Fruit fly (Drosophila melanogaster) whole organism, prepupa: Measurements from ENCODE around the gene CG14042.

Experiments used
- Blimp-1 ChIP-seq: fragments of 200-800 bp; sonication (Bioruptor generic); optimal IDR thresholded peaks from 3 replicates; lab custom pipeline; 2017; ENCODE audit warnings: missing biosample characterization, missing genetic modification characterization, mild to moderate bottlenecking, moderate library complexity, missing genetic modification reagents
- CG10631 ChIP-seq: fragments of 200-800 bp; sonication (Bioruptor generic); optimal IDR thresholded peaks from 2 replicates; lab custom pipeline; 2016; ENCODE audit warnings: missing biosample characterization, missing genetic modification characterization
- CG11294 ChIP-seq: fragments of 200-800 bp; sonication (Bioruptor generic); IDR thresholded peaks from 2 replicates; pipeline ENCODE4 v1.3.6; 2022; ENCODE audit warnings: missing biosample characterization, missing genetic modification characterization
- CG11762 ChIP-seq: fragments of 200-800 bp; sonication (Bioruptor generic); optimal IDR thresholded peaks from 3 replicates; lab custom pipeline; 2016; ENCODE audit warnings: missing biosample characterization, missing genetic modification characterization; ENCODE audit not compliant: insufficient read depth
- CG1621 ChIP-seq: fragments of 200-800 bp; sonication (Bioruptor generic); optimal IDR thresholded peaks from 3 replicates; lab custom pipeline; 2018; ENCODE audit warnings: missing biosample characterization, mild to moderate bottlenecking, missing genetic modification characterization
- CG16779 ChIP-seq: fragments of 200-800 bp; sonication (Bioruptor generic); optimal IDR thresholded peaks from 3 replicates; lab custom pipeline; 2017; ENCODE audit warnings: missing biosample characterization, mild to moderate bottlenecking, missing genetic modification characterization
- CG3032 ChIP-seq: fragments of 200-800 bp; optimal IDR thresholded peaks from 2 replicates; lab custom pipeline; 2019; ENCODE audit warnings: missing biosample characterization, mild to moderate bottlenecking, missing genetic modification characterization, moderate library complexity
- CG32006 ChIP-seq: fragments of 200-800 bp; sonication (Bioruptor generic); optimal IDR thresholded peaks from 3 replicates; lab custom pipeline; 2017; ENCODE audit warnings: missing biosample characterization, mild to moderate bottlenecking, missing genetic modification characterization
- CG3919 ChIP-seq: fragments of 200-800 bp; sonication (Bioruptor generic); optimal IDR thresholded peaks from 3 replicates; lab custom pipeline; 2016; ENCODE audit warnings: missing biosample characterization, missing genetic modification characterization
- CG4318 ChIP-seq: fragments of 200-800 bp; sonication (Bioruptor generic); optimal IDR thresholded peaks from 3 replicates; lab custom pipeline; 2017; ENCODE audit warnings: missing biosample characterization, mild to moderate bottlenecking, missing genetic modification characterization
- CG6163 ChIP-seq: fragments of 200-800 bp; sonication (Bioruptor generic); IDR thresholded peaks from 3 replicates; pipeline ENCODE4 v1.3.6; 2022; ENCODE audit warnings: missing biosample characterization, missing genetic modification characterization
- CG7368 ChIP-seq: fragments of 200-800 bp; sonication (Bioruptor generic); optimal IDR thresholded peaks from 3 replicates; lab custom pipeline; 2016; ENCODE audit warnings: missing biosample characterization, missing genetic modification characterization
- CG8319 ChIP-seq: fragments of 200-800 bp; sonication (Bioruptor generic); optimal IDR thresholded peaks from 3 replicates; lab custom pipeline; 2016; ENCODE audit warnings: missing biosample characterization, missing genetic modification characterization
- CG8632 ChIP-seq: fragments of 200-800 bp; sonication (Bioruptor generic); optimal IDR thresholded peaks from 3 replicates; lab custom pipeline; 2016; ENCODE audit warnings: missing biosample characterization, missing genetic modification characterization
- CG9139 ChIP-seq: fragments of 200-800 bp; sonication (Bioruptor generic); optimal IDR thresholded peaks from 3 replicates; lab custom pipeline; 2017; ENCODE audit warnings: missing biosample characterization, mild to moderate bottlenecking, missing genetic modification characterization
- Eip75B ChIP-seq: fragments of 200-800 bp; sonication (Bioruptor generic); optimal IDR thresholded peaks from 3 replicates; lab custom pipeline; 2016; ENCODE audit warnings: missing biosample characterization, missing genetic modification characterization
- Eip78C ChIP-seq: fragments of 200-800 bp; sonication (Bioruptor generic); peaks from one replicate; lab custom pipeline; 2016; ENCODE audit warnings: missing biosample characterization, missing genetic modification characterization
- Ets96B ChIP-seq: fragments of 200-800 bp; optimal IDR thresholded peaks from 2 replicates; lab custom pipeline; 2019; ENCODE audit warnings: missing biosample characterization, mild to moderate bottlenecking, missing genetic modification characterization, moderate library complexity
- Hr38 ChIP-seq: sonication (Bioruptor generic); optimal IDR thresholded peaks from 2 replicates; lab custom pipeline; 2016; ENCODE audit warnings: missing biosample characterization, missing genetic modification characterization
- Hr39 ChIP-seq: fragments of 200-800 bp; sonication (Bioruptor generic); optimal IDR thresholded peaks from 2 replicates; lab custom pipeline; 2016; ENCODE audit warnings: missing biosample characterization, missing genetic modification characterization
- Hr4 ChIP-seq: fragments of 200-800 bp; sonication (Bioruptor generic); optimal IDR thresholded peaks from 3 replicates; lab custom pipeline; 2016; ENCODE audit warnings: missing biosample characterization, missing genetic modification characterization
- Met ChIP-seq: fragments of 200-800 bp; sonication (Bioruptor generic); optimal IDR thresholded peaks from 3 replicates; lab custom pipeline; 2016; ENCODE audit warnings: missing biosample characterization, missing genetic modification characterization
- OdsH ChIP-seq: fragments of 200-800 bp; sonication (Bioruptor generic); optimal IDR thresholded peaks from 3 replicates; lab custom pipeline; 2016; ENCODE audit warnings: missing biosample characterization, missing genetic modification characterization
- Smox ChIP-seq: fragments of 200-800 bp; sonication (Bioruptor generic); optimal IDR thresholded peaks from 3 replicates; lab custom pipeline; 2016; ENCODE audit warnings: missing biosample characterization, missing genetic modification characterization
- Sox14 ChIP-seq: fragments of 200-800 bp; sonication (Bioruptor generic); optimal IDR thresholded peaks from 3 replicates; lab custom pipeline; 2016; ENCODE audit warnings: missing biosample characterization, missing genetic modification characterization
- Sox15 ChIP-seq: fragments of 200-800 bp; sonication (Bioruptor generic); optimal IDR thresholded peaks from 3 replicates; lab custom pipeline; 2016; ENCODE audit warnings: missing biosample characterization, missing genetic modification characterization
- achi ChIP-seq: fragments of 200-800 bp; sonication (Bioruptor generic); optimal IDR thresholded peaks from 3 replicates; lab custom pipeline; 2016; ENCODE audit warnings: missing biosample characterization, missing genetic modification characterization
- acj6 ChIP-seq: fragments of 200-800 bp; sonication (Bioruptor generic); optimal IDR thresholded peaks from 3 replicates; lab custom pipeline; 2016; ENCODE audit warnings: missing biosample characterization, missing genetic modification characterization
- cyc ChIP-seq: fragments of 200-800 bp; sonication (Bioruptor generic); optimal IDR thresholded peaks from 3 replicates; lab custom pipeline; 2016; ENCODE audit warnings: missing biosample characterization, missing genetic modification characterization
- dac ChIP-seq: fragments of 200-800 bp; sonication (Bioruptor generic); optimal IDR thresholded peaks from 2 replicates; lab custom pipeline; 2017; ENCODE audit warnings: missing biosample characterization, mild to moderate bottlenecking, missing genetic modification characterization
- eg ChIP-seq: fragments of 200-800 bp; sonication (Bioruptor generic); IDR thresholded peaks from 3 replicates; pipeline ENCODE4 v1.3.6; 2022; ENCODE audit warnings: missing biosample characterization, missing genetic modification characterization
- esn ChIP-seq: fragments of 200-800 bp; sonication (Bioruptor generic); optimal IDR thresholded peaks from 2 replicates; lab custom pipeline; 2016; ENCODE audit warnings: missing biosample characterization, mild to moderate bottlenecking, missing genetic modification characterization, moderate library complexity
- fd59A ChIP-seq: fragments of 200-800 bp; sonication (Bioruptor generic); optimal IDR thresholded peaks from 2 replicates; lab custom pipeline; 2017; ENCODE audit warnings: missing biosample characterization, mild to moderate bottlenecking, missing genetic modification characterization, missing genetic modification reagents
- fd85E ChIP-seq: fragments of 200-800 bp; sonication (Bioruptor generic); optimal IDR thresholded peaks from 3 replicates; lab custom pipeline; 2016; ENCODE audit warnings: missing biosample characterization, missing genetic modification characterization
- fkh ChIP-seq: fragments of 200-800 bp; sonication (Bioruptor generic); optimal IDR thresholded peaks from 3 replicates; lab custom pipeline; 2017; ENCODE audit warnings: missing biosample characterization, mild to moderate bottlenecking, missing genetic modification characterization, moderate library complexity
- net ChIP-seq: fragments of 200-800 bp; sonication (Bioruptor generic); optimal IDR thresholded peaks from 3 replicates; lab custom pipeline; 2016; ENCODE audit warnings: missing biosample characterization, missing genetic modification characterization
- pdm3 ChIP-seq: fragments of 200-800 bp; sonication (Bioruptor generic); optimal IDR thresholded peaks from 3 replicates; lab custom pipeline; 2016; ENCODE audit warnings: missing biosample characterization, missing genetic modification characterization
- spab ChIP-seq: fragments of 200-800 bp; sonication (Bioruptor generic); optimal IDR thresholded peaks from 2 replicates; lab custom pipeline; 2017; ENCODE audit warnings: missing biosample characterization, mild to moderate bottlenecking, missing genetic modification characterization, missing genetic modification reagents
- ss ChIP-seq, 2 experiments: fragments of 200-800 bp; sonication (Bioruptor generic); optimal IDR thresholded peaks; 2 replicates in 1 of 2; 3 replicates in 1 of 2; lab custom pipeline; 2017 to 2018; ENCODE audit warnings: mild to moderate bottlenecking in 2 of 2, missing biosample characterization in 2 of 2, missing genetic modification characterization in 2 of 2, moderate library complexity in 1 of 2
- svp ChIP-seq: fragments of 200-800 bp; sonication (Bioruptor generic); peaks from one replicate; lab custom pipeline; 2016; ENCODE audit warnings: missing biosample characterization, missing genetic modification characterization
- topi ChIP-seq: fragments of 200-800 bp; sonication (Bioruptor generic); optimal IDR thresholded peaks from 3 replicates; lab custom pipeline; 2016; ENCODE audit warnings: missing biosample characterization, missing genetic modification characterization
- vri ChIP-seq: fragments of 200-800 bp; sonication (Bioruptor generic); optimal IDR thresholded peaks from 3 replicates; lab custom pipeline; 2016; ENCODE audit warnings: missing biosample characterization, mild to moderate bottlenecking, missing genetic modification characterization

Gene CG14042

dm6 chr2L:5054953-5055352, 17.4 kb downstream of the CG14042 start, which contains the start of the genes CG14036 and His3.3A:
TSS of gene CG14036 (minus strand) at chr2L:5055016.
TSS of gene His3.3A (plus strand) at chr2L:5055058.
- TF ChIP-seq CG11762 (GFP tag; lab: Kevin White, UChicago) (no peak), CG6163 (GFP tag; lab: Robert Waterston, UW) (no peak), ss (GFP tag; optimal IDR thresholded peaks at IDR 0.05; lab: Kevin White, UChicago) (no peak), CG7368 (GFP tag; lab: Kevin White, UChicago) (no peak), svp (GFP tag; lab: Kevin White, UChicago) (peak; percentile 6), fkh (GFP tag; lab: Kevin White, UChicago) (peak; percentile 92), Hr4 (no peak), fd59A (GFP tag; lab: Kevin White, UChicago) (no peak), Sox14 (peak; percentile 0), esn (peak; percentile 31), CG8319 (GFP tag; lab: Kevin White, UChicago) (no peak), Eip78C (GFP tag; lab: Kevin White, UChicago) (peak; percentile 60), achi (GFP tag; lab: Kevin White, UChicago) (peak; percentile 49), CG1621 (peak; percentile 30)

- TF ChIP-seq ss (GFP tag; optimal IDR thresholded peaks at IDR 0.05; lab: Kevin White, UChicago) (no peak), Blimp-1 (GFP tag; lab: Kevin White, UChicago) (no peak), svp (GFP tag; lab: Kevin White, UChicago) (no peak), Eip78C (GFP tag; lab: Kevin White, UChicago) (no peak), CG16779 (no peak), Hr38 (no peak), esn (no peak), achi (GFP tag; lab: Kevin White, UChicago) (no peak), fd85E (GFP tag; lab: Kevin White, UChicago) (no peak), Eip75B (GFP tag; lab: Kevin White, UChicago) (no peak), eg (GFP tag; lab: Robert Waterston, UW) (no peak), CG4318 (GFP tag; lab: Kevin White, UChicago) (no peak), OdsH (GFP tag; lab: Kevin White, UChicago) (no peak), CG3032 (tag; lab: Kevin White, UChicago) (no peak), CG10631 (GFP tag; lab: Kevin White, UChicago) (no peak)
Observed at dm6 chr2L:5055528-5055927, 18.0 kb downstream of the CG14042 start.

dm6 chr2L:5058094-5058493, 20.6 kb downstream of the CG14042 start, which contains the start of gene Nepl3:
TSS of gene Nepl3 (minus strand) at chr2L:5058248.
- TF ChIP-seq achi (GFP tag; lab: Kevin White, UChicago) = no peak
- no peak for TF ChIP-seq spab (GFP tag; lab: Kevin White, UChicago)
- TF ChIP-seq Eip78C (GFP tag; lab: Kevin White, UChicago) = peak; percentile 24
- TF ChIP-seq Ets96B (tag; lab: Kevin White, UChicago) = no peak
- no peak for TF ChIP-seq Met (GFP tag; lab: Kevin White, UChicago)
- TF ChIP-seq CG9139 (GFP tag; lab: Kevin White, UChicago) = no peak
- TF ChIP-seq ss (GFP tag; optimal IDR thresholded peaks at IDR 0.05; lab: Kevin White, UChicago) = no peak
- TF ChIP-seq net (GFP tag; lab: Kevin White, UChicago) = no peak
- no peak for TF ChIP-seq cyc (GFP tag; lab: Kevin White, UChicago)

dm6 chr2L:5059645-5060254, 22.2 kb downstream of the CG14042 start, which contains the start of gene Rpn11:
TSS of gene Rpn11 (minus strand) at chr2L:5059790.
- TF ChIP-seq CG9139 (GFP tag; lab: Kevin White, UChicago) = no peak
- TF ChIP-seq Sox15 (GFP tag; lab: Kevin White, UChicago) = peak; percentile 19
- peak; percentile 68 for TF ChIP-seq esn
- TF ChIP-seq Eip78C (GFP tag; lab: Kevin White, UChicago) = peak; percentile 89
- peak; percentile 48 for TF ChIP-seq achi (GFP tag; lab: Kevin White, UChicago)
- TF ChIP-seq fd59A (GFP tag; lab: Kevin White, UChicago) = peak; percentile 21
- peak; percentile 65 for TF ChIP-seq CG10631 (GFP tag; lab: Kevin White, UChicago)
- TF ChIP-seq topi (GFP tag; lab: Kevin White, UChicago) = peak; percentile 55
- peak; percentile 16 for TF ChIP-seq CG8319 (GFP tag; lab: Kevin White, UChicago)
- TF ChIP-seq cyc (GFP tag; lab: Kevin White, UChicago) = peak; percentile 38
- TF ChIP-seq dac (GFP tag; lab: Kevin White, UChicago) = no peak
- peak; percentile 44 for TF ChIP-seq CG3919 (GFP tag; lab: Kevin White, UChicago)
- peak; percentile 36; the same call in 1 of the 3 replicates for TF ChIP-seq eg (GFP tag; lab: Robert Waterston, UW)
- TF ChIP-seq fd85E (GFP tag; lab: Kevin White, UChicago) = no peak
- TF ChIP-seq pdm3 (GFP tag; lab: Kevin White, UChicago) = no peak
- no peak for TF ChIP-seq CG11294 (GFP tag; lab: Robert Waterston, UW)
- TF ChIP-seq Smox (GFP tag; lab: Kevin White, UChicago) = no peak
- TF ChIP-seq CG8632 = peak; percentile 46
- TF ChIP-seq Ets96B (tag; lab: Kevin White, UChicago) = peak; percentile 51
- TF ChIP-seq CG3032 (tag; lab: Kevin White, UChicago) = peak; percentile 54
- peak; percentile 61 for TF ChIP-seq acj6
- peak; percentile 45 for TF ChIP-seq Hr39
- peak; percentile 54 for TF ChIP-seq Hr4
- peak; percentile 53 for TF ChIP-seq Eip75B (GFP tag; lab: Kevin White, UChicago)
- TF ChIP-seq vri (GFP tag; lab: Kevin White, UChicago) = no peak
- TF ChIP-seq svp (GFP tag; lab: Kevin White, UChicago) = peak; percentile 76
- TF ChIP-seq ss (GFP tag; optimal IDR thresholded peaks at IDR 0.05; lab: Kevin White, UChicago) = peak in 1 of 2 experiments; percentile 21
- peak; percentile 46 for TF ChIP-seq CG32006 (GFP tag; lab: Kevin White, UChicago)
